Fruit fly (Drosophila melanogaster): ENCODE data around the gene Iml1.

Iml1 gene

dm6 chr3L:1577338-1577737 lies 43.5 kb upstream of the Iml1 start (continued):
- TF ChIP-seq emc (GFP tag; optimal IDR thresholded peaks at IDR 0.05) (no peak), CG10654 (GFP tag; optimal IDR thresholded peaks at IDR 0.05) (no peak), gt (GFP tag; IDR thresholded peaks at IDR 0.05) (no peak), Myb (GFP tag; optimal IDR thresholded peaks at IDR 0.05) (no peak), esg (GFP tag; conservative IDR thresholded peaks at IDR 0.05) (no peak), lilli (GFP tag; optimal IDR thresholded peaks at IDR 0.05) (no peak), CG18476 (GFP tag; optimal IDR thresholded peaks at IDR 0.05) (no peak), lola (GFP tag; optimal IDR thresholded peaks at IDR 0.05) (no peak), vvl (GFP tag; IDR thresholded peaks at IDR 0.05) (peak; percentile 10; the same call in 1 of the 2 replicates), sr (GFP tag; IDR thresholded peaks at IDR 0.05) (peak; percentile 30; the same call in 1 of the 3 replicates), Ets97D (GFP tag; optimal IDR thresholded peaks at IDR 0.05) (no peak), insv (GFP tag; optimal IDR thresholded peaks at IDR 0.05) (no peak), Blimp-1 (GFP tag; optimal IDR thresholded peaks at IDR 0.05) (no peak), cad (GFP tag; optimal IDR thresholded peaks at IDR 0.05) (no peak), pan (optimal IDR thresholded peaks at IDR 0.05) (no peak), pan (GFP tag; optimal IDR thresholded peaks at IDR 0.05 in 1 of 2, IDR thresholded peaks at IDR 0.05 in 1 of 2) (no peak), MBD-R2 (GFP tag; IDR thresholded peaks at IDR 0.05) (peak; percentile 60), cg (GFP tag; optimal IDR thresholded peaks at IDR 0.05) (peak; percentile 66), Ravus (GFP tag; IDR thresholded peaks at IDR 0.05) (no peak), dmrt11E (tag; optimal IDR thresholded peaks at IDR 0.05) (no peak), BtbVII (GFP tag; optimal IDR thresholded peaks at IDR 0.05) (no peak), CG34422 (GFP tag; IDR thresholded peaks at IDR 0.05) (peak; percentile 47; the same call in 1 of the 3 replicates), Jarid2 (GFP tag; optimal IDR thresholded peaks at IDR 0.05) (peak; percentile 9), Dip2 (GFP tag; IDR thresholded peaks at IDR 0.05) (no peak), CG1603 (tag; optimal IDR thresholded peaks at IDR 0.05) (no peak), sob (GFP tag; IDR thresholded peaks at IDR 0.05) (0 out of 2 replicates have a peak, but pooled peaks have one; percentile 10), CG6254 (GFP tag; optimal IDR thresholded peaks at IDR 0.05) (no peak), nerfin-2 (GFP tag; IDR thresholded peaks at IDR 0.05; ENCODE audit: partially characterized antibody) (0 out of 2 replicates have a peak, but pooled peaks have one; percentile 24), H15 (GFP tag; IDR thresholded peaks at IDR 0.05) (no peak), sens (GFP tag) (no peak), pum (GFP tag; optimal IDR thresholded peaks at IDR 0.05) (no peak), ken (GFP tag; IDR thresholded peaks at IDR 0.05) (no peak), toy (GFP tag; IDR thresholded peaks at IDR 0.05) (no peak), CG9817 (tag; optimal IDR thresholded peaks at IDR 0.05) (no peak), pita (GFP tag; optimal IDR thresholded peaks at IDR 0.05) (no peak), Abd-B (GFP tag; optimal IDR thresholded peaks at IDR 0.05) (no peak), Bdp1 (GFP tag; optimal IDR thresholded peaks at IDR 0.05) (no peak), nerfin-1 (tag; optimal IDR thresholded peaks at IDR 0.05) (peak; percentile 14), CG6765 (GFP tag; optimal IDR thresholded peaks at IDR 0.05) (peak; percentile 5), Dbx (GFP tag; IDR thresholded peaks at IDR 0.05) (no peak), CG30431 (GFP tag; optimal IDR thresholded peaks at IDR 0.05) (no peak), Stat92E (GFP tag; optimal IDR thresholded peaks at IDR 0.05) (no peak), bcd (GFP tag; optimal IDR thresholded peaks at IDR 0.05) (no peak), onecut (GFP tag; IDR thresholded peaks at IDR 0.05) (peak; percentile 98), seq (GFP tag; IDR thresholded peaks at IDR 0.05) (peak; percentile 75), CG12942 (GFP tag; optimal IDR thresholded peaks at IDR 0.05) (no peak), CG18011 (GFP tag; optimal IDR thresholded peaks at IDR 0.05) (no peak), CG6813 (GFP tag; optimal IDR thresholded peaks at IDR 0.05) (no peak), CG2129 (GFP tag; IDR thresholded peaks at IDR 0.05; ENCODE audit: partially characterized antibody) (no peak), CG30403 (GFP tag; optimal IDR thresholded peaks at IDR 0.05) (no peak), Optix (GFP tag; IDR thresholded peaks at IDR 0.05) (no peak)

Measured in whole organism, embryonic.